Worm (Caenorhabditis elegans) whole organism, mixed stage, embryonic: Measurements from ENCODE around the gene T19C4.1.

Experiments
- M03D4.4 ChIP-seq: sonication (generic microtip); optimal IDR thresholded peaks from 2 replicates; lab custom pipeline; 2017; ENCODE audit warnings: mild to moderate bottlenecking, missing genetic modification characterization, missing compliant biosample characterization
- bed-3 ChIP-seq: fragments of 200-800 bp; sonication (Bioruptor generic); optimal IDR thresholded peaks from 3 replicates; lab custom pipeline; 2018; ENCODE audit warnings: mild to moderate bottlenecking, missing genetic modification characterization, moderate library complexity, missing compliant biosample characterization
- blmp-1 ChIP-seq: fragments of 150-350 bp; optimal IDR thresholded peaks from 2 replicates; lab custom pipeline; 2014; ENCODE audit warnings: missing biosample characterization, missing genetic modification characterization
- ceh-39 ChIP-seq: fragments of 150-350 bp; optimal IDR thresholded peaks from 2 replicates; lab custom pipeline; 2014; ENCODE audit warnings: missing biosample characterization, missing genetic modification characterization
- ceh-43 ChIP-seq: fragments of 200-800 bp; sonication (Bioruptor generic); optimal IDR thresholded peaks from 2 replicates; lab custom pipeline; 2018; ENCODE audit warnings: mild to moderate bottlenecking, missing genetic modification characterization, moderate library complexity, missing compliant biosample characterization
- ceh-83 ChIP-seq: fragments of 200-800 bp; sonication (Bioruptor generic); optimal IDR thresholded peaks from 2 replicates; lab custom pipeline; 2018; ENCODE audit warnings: mild to moderate bottlenecking, missing genetic modification characterization, missing compliant biosample characterization
- cnd-1 ChIP-seq: fragments of 200-800 bp; sonication (Bioruptor generic); optimal IDR thresholded peaks from 2 replicates; lab custom pipeline; 2018; ENCODE audit warnings: mild to moderate bottlenecking, missing genetic modification characterization, missing compliant biosample characterization
- drap-1 ChIP-seq: fragments of 200-800 bp; sonication (Bioruptor generic); optimal IDR thresholded peaks from 3 replicates; lab custom pipeline; 2018; ENCODE audit warnings: mild to moderate bottlenecking, missing genetic modification characterization, missing compliant biosample characterization
- elt-1 ChIP-seq: sonication (generic microtip); optimal IDR thresholded peaks from 2 replicates; lab custom pipeline; 2017; ENCODE audit warnings: missing genetic modification characterization, mild to moderate bottlenecking, missing compliant biosample characterization, antibody characterized with exemption, moderate library complexity, borderline replicate concordance; ENCODE audit not compliant: insufficient read depth
- elt-3 ChIP-seq: fragments of 150-350 bp; optimal IDR thresholded peaks from 2 replicates; lab custom pipeline; 2014; ENCODE audit warnings: missing biosample characterization, missing genetic modification characterization
- flh-1 ChIP-seq: fragments of 200-800 bp; sonication (Bioruptor generic); optimal IDR thresholded peaks from 2 replicates; lab custom pipeline; 2018; ENCODE audit warnings: mild to moderate bottlenecking, missing genetic modification characterization, moderate library complexity, missing compliant biosample characterization
- ham-2 ChIP-seq: fragments of 200-800 bp; sonication (Bioruptor generic); optimal IDR thresholded peaks from 2 replicates; lab custom pipeline; 2018; ENCODE audit warnings: mild to moderate bottlenecking, missing genetic modification characterization, missing compliant biosample characterization
- hlh-1 ChIP-seq: fragments of 150-350 bp; optimal IDR thresholded peaks from 2 replicates; lab custom pipeline; 2014; ENCODE audit warnings: missing biosample characterization, missing genetic modification reagents, missing genetic modification characterization
- lsy-2 ChIP-seq: fragments of 150-350 bp; optimal IDR thresholded peaks from 2 replicates; lab custom pipeline; 2014; ENCODE audit warnings: missing biosample characterization, missing genetic modification characterization
- mab-5 ChIP-seq: fragments of 150-350 bp; optimal IDR thresholded peaks from 2 replicates; lab custom pipeline; 2014; ENCODE audit warnings: missing biosample characterization, missing genetic modification characterization
- mep-1 ChIP-seq: fragments of 150-350 bp; optimal IDR thresholded peaks from 2 replicates; lab custom pipeline; 2017; ENCODE audit warnings: missing biosample characterization, missing genetic modification reagents, missing genetic modification characterization, inconsistent platforms
- mls-2 ChIP-seq: sonication (generic microtip); optimal IDR thresholded peaks from 2 replicates; lab custom pipeline; 2016; ENCODE audit warnings: mild to moderate bottlenecking, missing genetic modification characterization, moderate library complexity, missing compliant biosample characterization
- nhr-12 ChIP-seq: fragments of 150-350 bp; optimal IDR thresholded peaks from 2 replicates; lab custom pipeline; 2014; ENCODE audit warnings: missing biosample characterization, missing genetic modification characterization
- nhr-237 ChIP-seq: fragments of 150-350 bp; optimal IDR thresholded peaks from 2 replicates; lab custom pipeline; 2014; ENCODE audit warnings: missing biosample characterization, missing genetic modification characterization
- nhr-28 ChIP-seq: fragments of 150-350 bp; optimal IDR thresholded peaks from 2 replicates; lab custom pipeline; 2014; ENCODE audit warnings: missing biosample characterization, missing genetic modification characterization
- pha-4 ChIP-seq: fragments of 150-350 bp; optimal IDR thresholded peaks from 2 replicates; lab custom pipeline; 2018; ENCODE audit warnings: missing biosample characterization, missing genetic modification reagents, missing genetic modification characterization
- sem-2 ChIP-seq: fragments of 200-800 bp; sonication (Bioruptor generic); optimal IDR thresholded peaks from 2 replicates; lab custom pipeline; 2018; ENCODE audit warnings: mild to moderate bottlenecking, missing genetic modification characterization, missing compliant biosample characterization
- snpc-4 ChIP-seq: fragments of 150-350 bp; optimal IDR thresholded peaks from 2 replicates; lab custom pipeline; 2014; ENCODE audit warnings: missing biosample characterization, missing genetic modification characterization
- sptf-1 ChIP-seq: sonication (generic microtip); optimal IDR thresholded peaks from 2 replicates; lab custom pipeline; 2017; ENCODE audit warnings: mild to moderate bottlenecking, missing genetic modification characterization, moderate library complexity, missing compliant biosample characterization
- tbx-8 ChIP-seq: fragments of 200-800 bp; sonication (Bioruptor generic); optimal IDR thresholded peaks from 2 replicates; lab custom pipeline; 2018; ENCODE audit warnings: mild to moderate bottlenecking, missing genetic modification characterization, moderate library complexity, missing compliant biosample characterization
- unc-39 ChIP-seq: fragments of 150-350 bp; optimal IDR thresholded peaks from 2 replicates; lab custom pipeline; 2014; ENCODE audit warnings: missing biosample characterization, missing genetic modification characterization
- unc-62 ChIP-seq: fragments of 150-350 bp; optimal IDR thresholded peaks from 2 replicates; lab custom pipeline; 2014; ENCODE audit warnings: missing biosample characterization, missing genetic modification reagents, missing genetic modification characterization
- zip-8 ChIP-seq: fragments of 150-350 bp; optimal IDR thresholded peaks from 2 replicates; lab custom pipeline; 2014; ENCODE audit warnings: missing biosample characterization, missing genetic modification characterization

T19C4.1 gene

DNA sequence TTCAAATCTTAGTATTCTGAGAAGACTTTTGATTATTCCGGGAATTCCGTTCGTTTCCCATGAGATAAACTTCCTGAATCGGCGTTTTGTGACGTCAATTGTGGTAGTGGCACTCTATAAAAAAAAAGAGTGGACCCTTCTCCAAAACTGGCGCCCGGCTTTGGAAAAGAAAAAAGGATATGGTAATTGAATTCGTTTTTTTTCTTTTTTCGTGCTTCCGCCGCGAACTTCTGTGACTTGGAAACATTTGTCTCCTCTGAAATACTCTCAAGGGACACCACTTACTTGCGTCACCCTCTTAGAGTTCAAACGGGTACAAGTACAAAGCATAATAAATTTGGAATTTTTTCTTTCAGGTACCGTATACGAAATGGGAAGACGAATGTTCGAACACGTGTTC lies 23.2 kb downstream of the T19C4.1 start:
- TF ChIP-seq nhr-237 (tag; lab: Kevin White, UChicago) (no peak), elt-3 (tag; lab: Kevin White, UChicago) (no peak), M03D4.4 (tag; lab: Kevin White, UChicago) (no peak), blmp-1 (tag; lab: Kevin White, UChicago) (no peak), mep-1 (tag; lab: Kevin White, UChicago) (no peak), mls-2 (tag; lab: Kevin White, UChicago) (no peak), nhr-28 (no peak)

ce11 chrV:11174663-11175062 lies 25.2 kb downstream of the T19C4.1 start:
- no peak for TF ChIP-seq cnd-1 (tag; lab: Kevin White, UChicago)
- peak; percentile 55 for TF ChIP-seq ceh-83 (GFP tag; lab: Kevin White, UChicago)
- no peak for TF ChIP-seq pha-4
- TF ChIP-seq blmp-1 (tag; lab: Kevin White, UChicago) = no peak

DNA sequence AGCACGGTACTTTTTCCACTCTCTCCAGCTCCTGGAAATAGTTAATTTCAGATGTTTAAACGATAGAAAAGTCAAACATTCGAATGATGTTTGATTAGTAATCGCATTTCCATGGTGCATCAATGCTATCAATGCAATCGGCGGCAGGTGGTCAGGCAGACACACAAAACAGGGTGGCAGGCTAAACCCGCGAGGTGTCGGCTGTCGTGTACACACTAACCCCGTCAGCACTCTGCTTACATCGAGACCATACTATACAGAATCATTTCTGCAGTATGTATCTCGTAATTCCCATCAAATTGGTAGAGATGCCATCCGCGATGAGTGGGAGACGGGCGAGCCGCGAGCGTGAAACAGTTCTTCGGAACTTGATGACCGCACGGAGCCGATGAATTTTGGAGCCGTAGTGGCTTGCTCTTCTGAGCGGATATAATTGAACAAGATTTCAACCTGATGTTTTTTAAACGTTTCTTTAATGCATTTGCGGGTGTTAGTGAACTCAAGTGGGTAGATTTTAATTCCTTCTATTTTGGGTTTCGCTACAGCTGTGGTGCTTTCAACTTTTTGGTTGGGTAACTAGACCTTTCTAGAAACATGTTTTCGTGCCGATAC lies 27.3 kb downstream of the T19C4.1 start:
- TF ChIP-seq sem-2 (GFP tag; lab: Kevin White, UChicago) = peak; percentile 2
- TF ChIP-seq, all 35 proteins: peak for 1; not testable (repeated sequence) for 34

DNA sequence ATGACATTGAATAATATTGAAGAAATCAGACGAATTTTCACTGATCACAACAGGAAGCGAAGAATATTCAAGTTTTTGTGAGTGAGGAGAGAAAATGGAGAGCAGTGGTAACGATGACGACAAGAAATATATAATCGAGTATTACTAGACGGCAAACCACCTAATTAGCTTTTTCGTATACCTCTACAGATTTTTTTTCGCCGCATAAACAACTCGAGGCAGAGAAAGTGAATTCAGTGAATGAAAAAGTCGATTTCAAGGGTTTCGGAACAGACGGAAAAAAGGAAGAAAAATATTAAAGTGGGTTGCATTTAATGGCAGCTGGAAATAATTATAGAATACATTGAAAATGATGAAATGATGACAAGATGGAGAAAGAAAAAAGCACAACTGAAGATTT lies 28.1 kb downstream of the T19C4.1 start, which contains the start of gene gpa-1:
Gene gpa-1, minus strand, starts transcription at position 101 of the 400 bp plus-strand sequence.
- no peak for TF ChIP-seq nhr-237 (tag; lab: Kevin White, UChicago)
- no peak for TF ChIP-seq M03D4.4 (tag; lab: Kevin White, UChicago)
- TF ChIP-seq nhr-28 = no peak
- TF ChIP-seq ceh-39 (tag; lab: Kevin White, UChicago) = no peak
- TF ChIP-seq bed-3 (GFP tag; lab: Kevin White, UChicago) = no peak
- TF ChIP-seq pha-4 = no peak
- TF ChIP-seq mab-5 (tag; lab: Kevin White, UChicago) = no peak
- no peak for TF ChIP-seq cnd-1 (tag; lab: Kevin White, UChicago)
- no peak for TF ChIP-seq elt-1
- no peak for TF ChIP-seq flh-1 (GFP tag; lab: Kevin White, UChicago)
- TF ChIP-seq mls-2 (tag; lab: Kevin White, UChicago) = no peak
- no peak for TF ChIP-seq hlh-1 (tag; lab: Kevin White, UChicago)
- TF ChIP-seq sem-2 (GFP tag; lab: Kevin White, UChicago) = no peak
- no peak for TF ChIP-seq lsy-2 (tag; lab: Kevin White, UChicago)
- TF ChIP-seq drap-1 = no peak
- no peak for TF ChIP-seq tbx-8
- TF ChIP-seq elt-3 (tag; lab: Kevin White, UChicago) = no peak
- TF ChIP-seq snpc-4 = no peak

- TF ChIP-seq nhr-28 (no peak), zip-8 (no peak), ceh-39 (tag; lab: Kevin White, UChicago) (no peak), ham-2 (no peak), hlh-1 (tag; lab: Kevin White, UChicago) (no peak), mab-5 (tag; lab: Kevin White, UChicago) (no peak), sptf-1 (tag; lab: Kevin White, UChicago) (no peak), unc-39 (tag; lab: Kevin White, UChicago) (no peak), ceh-43 (GFP tag; lab: Kevin White, UChicago) (no peak), M03D4.4 (tag; lab: Kevin White, UChicago) (no peak), nhr-237 (tag; lab: Kevin White, UChicago) (no peak), ceh-83 (GFP tag; lab: Kevin White, UChicago) (no peak), nhr-12 (tag; lab: Kevin White, UChicago) (no peak)
Observed at ce11 chrV:11180951-11181350, 31.4 kb downstream of the T19C4.1 start.

- TF ChIP-seq elt-3 (tag; lab: Kevin White, UChicago) (no peak), ceh-39 (tag; lab: Kevin White, UChicago) (no peak), tbx-8 (no peak), mls-2 (tag; lab: Kevin White, UChicago) (no peak), ham-2 (no peak), unc-62 (no peak), hlh-1 (tag; lab: Kevin White, UChicago) (no peak), sptf-1 (tag; lab: Kevin White, UChicago) (no peak)
Observed at ce11 chrV:11182925-11183324, 33.4 kb downstream of the T19C4.1 start, which contains the start of gene cnc-10. Gene cnc-10, plus strand, starts transcription at chrV:11183225.
